Fruit fly (Drosophila melanogaster): ENCODE measurements around the gene Sytalpha.

DNA sequence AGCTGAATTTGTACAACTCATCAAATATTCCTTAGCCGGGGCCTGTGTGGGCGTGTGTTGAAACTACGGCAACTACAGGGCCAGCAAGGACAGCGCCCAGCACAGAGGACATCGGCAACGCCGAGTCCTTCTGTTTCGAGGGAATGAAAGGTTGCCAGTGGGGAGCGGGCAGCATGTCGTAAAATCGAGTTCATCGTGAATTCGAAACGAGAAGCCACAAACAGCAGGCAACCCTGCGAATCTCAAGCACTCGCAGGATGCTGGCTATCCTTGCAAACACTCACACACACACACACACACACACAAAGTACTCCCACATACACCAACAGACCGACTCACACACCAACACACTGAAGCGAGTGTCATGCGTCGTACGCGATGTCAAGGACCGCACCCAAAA, 30.1 kb upstream of the Sytalpha start:
- TF ChIP-seq dl (GFP tag; optimal IDR thresholded peaks at IDR 0.05; ENCODE audit: insufficient read depth in 1 of 2, partially characterized antibody in 2 of 2) (no peak), psq (GFP tag; optimal IDR thresholded peaks at IDR 0.05) (no peak), Rel (GFP tag; optimal IDR thresholded peaks at IDR 0.05) (no peak), Rel (tag; optimal IDR thresholded peaks at IDR 0.05) (no peak), Jra (GFP tag; optimal IDR thresholded peaks at IDR 0.05) (no peak), CG9705 (GFP tag; optimal IDR thresholded peaks at IDR 0.05) (no peak)
